Fruit fly (Drosophila melanogaster) whole organism, prepupa: ENCODE data around the gene HIPP1.

Experiments used
- Blimp-1 ChIP-seq: fragments of 200-800 bp; sonication (Bioruptor generic); optimal IDR thresholded peaks from 3 replicates; lab custom pipeline; 2017; ENCODE audit warnings: missing biosample characterization, missing genetic modification characterization, mild to moderate bottlenecking, moderate library complexity, missing genetic modification reagents
- CG11294 ChIP-seq: fragments of 200-800 bp; sonication (Bioruptor generic); IDR thresholded peaks from 2 replicates; pipeline ENCODE4 v1.3.6; 2022; ENCODE audit warnings: missing biosample characterization, missing genetic modification characterization
- CG11762 ChIP-seq: fragments of 200-800 bp; sonication (Bioruptor generic); optimal IDR thresholded peaks from 3 replicates; lab custom pipeline; 2016; ENCODE audit warnings: missing biosample characterization, missing genetic modification characterization; ENCODE audit not compliant: insufficient read depth
- CG11902 ChIP-seq: fragments of 200-800 bp; sonication (Bioruptor generic); optimal IDR thresholded peaks from 3 replicates; lab custom pipeline; 2016; ENCODE audit warnings: missing biosample characterization, missing genetic modification characterization
- CG15336 ChIP-seq: fragments of 200-800 bp; sonication (Bioruptor generic); IDR thresholded peaks from 2 replicates; pipeline ENCODE4 v1.3.6; 2022; ENCODE audit warnings: missing biosample characterization, missing genetic modification characterization
- CG1621 ChIP-seq: fragments of 200-800 bp; sonication (Bioruptor generic); optimal IDR thresholded peaks from 3 replicates; lab custom pipeline; 2018; ENCODE audit warnings: missing biosample characterization, mild to moderate bottlenecking, missing genetic modification characterization
- CG16779 ChIP-seq: fragments of 200-800 bp; sonication (Bioruptor generic); optimal IDR thresholded peaks from 3 replicates; lab custom pipeline; 2017; ENCODE audit warnings: missing biosample characterization, mild to moderate bottlenecking, missing genetic modification characterization
- CG3032 ChIP-seq: fragments of 200-800 bp; optimal IDR thresholded peaks from 2 replicates; lab custom pipeline; 2019; ENCODE audit warnings: missing biosample characterization, mild to moderate bottlenecking, missing genetic modification characterization, moderate library complexity
- CG31627 ChIP-seq: fragments of 200-800 bp; sonication (Bioruptor generic); optimal IDR thresholded peaks from 3 replicates; lab custom pipeline; 2016; ENCODE audit warnings: missing biosample characterization, missing genetic modification characterization
- CG32006 ChIP-seq: fragments of 200-800 bp; sonication (Bioruptor generic); optimal IDR thresholded peaks from 3 replicates; lab custom pipeline; 2017; ENCODE audit warnings: missing biosample characterization, mild to moderate bottlenecking, missing genetic modification characterization
- CG34406 ChIP-seq: fragments of 200-800 bp; sonication (Bioruptor generic); optimal IDR thresholded peaks from 3 replicates; lab custom pipeline; 2016; ENCODE audit warnings: missing biosample characterization, missing genetic modification characterization
- CG6163 ChIP-seq: fragments of 200-800 bp; sonication (Bioruptor generic); IDR thresholded peaks from 3 replicates; pipeline ENCODE4 v1.3.6; 2022; ENCODE audit warnings: missing biosample characterization, missing genetic modification characterization
- CG6276 ChIP-seq: fragments of 200-800 bp; sonication (Bioruptor generic); optimal IDR thresholded peaks from 2 replicates; lab custom pipeline; 2017; ENCODE audit warnings: missing biosample characterization, mild to moderate bottlenecking, missing genetic modification characterization
- CG6792 ChIP-seq: fragments of 200-800 bp; sonication (Bioruptor generic); optimal IDR thresholded peaks from 3 replicates; lab custom pipeline; 2016; ENCODE audit warnings: missing biosample characterization, missing genetic modification characterization
- CG6854 ChIP-seq: fragments of 200-800 bp; sonication (Bioruptor generic); optimal IDR thresholded peaks from 2 replicates; lab custom pipeline; 2017; ENCODE audit warnings: missing biosample characterization, mild to moderate bottlenecking, missing genetic modification characterization
- CG7368 ChIP-seq: fragments of 200-800 bp; sonication (Bioruptor generic); optimal IDR thresholded peaks from 3 replicates; lab custom pipeline; 2016; ENCODE audit warnings: missing biosample characterization, missing genetic modification characterization
- CG8319 ChIP-seq: fragments of 200-800 bp; sonication (Bioruptor generic); optimal IDR thresholded peaks from 3 replicates; lab custom pipeline; 2016; ENCODE audit warnings: missing biosample characterization, missing genetic modification characterization
- CG8632 ChIP-seq: fragments of 200-800 bp; sonication (Bioruptor generic); optimal IDR thresholded peaks from 3 replicates; lab custom pipeline; 2016; ENCODE audit warnings: missing biosample characterization, missing genetic modification characterization
- CG9139 ChIP-seq: fragments of 200-800 bp; sonication (Bioruptor generic); optimal IDR thresholded peaks from 3 replicates; lab custom pipeline; 2017; ENCODE audit warnings: missing biosample characterization, mild to moderate bottlenecking, missing genetic modification characterization
- Eip75B ChIP-seq: fragments of 200-800 bp; sonication (Bioruptor generic); optimal IDR thresholded peaks from 3 replicates; lab custom pipeline; 2016; ENCODE audit warnings: missing biosample characterization, missing genetic modification characterization
- Eip93F ChIP-seq: fragments of 200-800 bp; sonication (Bioruptor generic); optimal IDR thresholded peaks from 2 replicates; lab custom pipeline; 2016; ENCODE audit warnings: missing biosample characterization, mild to moderate bottlenecking, missing genetic modification characterization
- Ets21C ChIP-seq: fragments of 200-800 bp; sonication (Bioruptor generic); optimal IDR thresholded peaks from 3 replicates; lab custom pipeline; 2016; ENCODE audit warnings: missing biosample characterization, missing genetic modification characterization
- Gug ChIP-seq: fragments of 200-800 bp; sonication (Bioruptor generic); IDR thresholded peaks from 2 replicates; pipeline ENCODE4 v1.3.6; 2022; ENCODE audit warnings: missing biosample characterization, missing genetic modification characterization
- Lpt ChIP-seq: fragments of 200-800 bp; sonication (Bioruptor generic); optimal IDR thresholded peaks from 3 replicates; lab custom pipeline; 2016; ENCODE audit warnings: missing biosample characterization, missing genetic modification characterization
- OdsH ChIP-seq: fragments of 200-800 bp; sonication (Bioruptor generic); optimal IDR thresholded peaks from 3 replicates; lab custom pipeline; 2016; ENCODE audit warnings: missing biosample characterization, missing genetic modification characterization
- Smox ChIP-seq: fragments of 200-800 bp; sonication (Bioruptor generic); optimal IDR thresholded peaks from 3 replicates; lab custom pipeline; 2016; ENCODE audit warnings: missing biosample characterization, missing genetic modification characterization
- Sox14 ChIP-seq: fragments of 200-800 bp; sonication (Bioruptor generic); optimal IDR thresholded peaks from 3 replicates; lab custom pipeline; 2016; ENCODE audit warnings: missing biosample characterization, missing genetic modification characterization
- Sox15 ChIP-seq: fragments of 200-800 bp; sonication (Bioruptor generic); optimal IDR thresholded peaks from 3 replicates; lab custom pipeline; 2016; ENCODE audit warnings: missing biosample characterization, missing genetic modification characterization
- acj6 ChIP-seq: fragments of 200-800 bp; sonication (Bioruptor generic); optimal IDR thresholded peaks from 3 replicates; lab custom pipeline; 2016; ENCODE audit warnings: missing biosample characterization, missing genetic modification characterization
- dac ChIP-seq: fragments of 200-800 bp; sonication (Bioruptor generic); optimal IDR thresholded peaks from 2 replicates; lab custom pipeline; 2017; ENCODE audit warnings: missing biosample characterization, mild to moderate bottlenecking, missing genetic modification characterization
- dsx ChIP-seq: fragments of 200-800 bp; optimal IDR thresholded peaks from 3 replicates; lab custom pipeline; 2019; ENCODE audit warnings: missing biosample characterization, mild to moderate bottlenecking, missing genetic modification characterization, moderate library complexity; ENCODE audit not compliant: poor library complexity, severe bottlenecking
- esn ChIP-seq: fragments of 200-800 bp; sonication (Bioruptor generic); optimal IDR thresholded peaks from 2 replicates; lab custom pipeline; 2016; ENCODE audit warnings: missing biosample characterization, mild to moderate bottlenecking, missing genetic modification characterization, moderate library complexity
- fd59A ChIP-seq: fragments of 200-800 bp; sonication (Bioruptor generic); optimal IDR thresholded peaks from 2 replicates; lab custom pipeline; 2017; ENCODE audit warnings: missing biosample characterization, mild to moderate bottlenecking, missing genetic modification characterization, missing genetic modification reagents
- fd85E ChIP-seq: fragments of 200-800 bp; sonication (Bioruptor generic); optimal IDR thresholded peaks from 3 replicates; lab custom pipeline; 2016; ENCODE audit warnings: missing biosample characterization, missing genetic modification characterization
- fkh ChIP-seq: fragments of 200-800 bp; sonication (Bioruptor generic); optimal IDR thresholded peaks from 3 replicates; lab custom pipeline; 2017; ENCODE audit warnings: missing biosample characterization, mild to moderate bottlenecking, missing genetic modification characterization, moderate library complexity
- lz ChIP-seq: fragments of 200-800 bp; sonication (Bioruptor generic); optimal IDR thresholded peaks from 3 replicates; lab custom pipeline; 2016; ENCODE audit warnings: missing biosample characterization, missing genetic modification characterization
- net ChIP-seq: fragments of 200-800 bp; sonication (Bioruptor generic); optimal IDR thresholded peaks from 3 replicates; lab custom pipeline; 2016; ENCODE audit warnings: missing biosample characterization, missing genetic modification characterization
- pdm3 ChIP-seq: fragments of 200-800 bp; sonication (Bioruptor generic); optimal IDR thresholded peaks from 3 replicates; lab custom pipeline; 2016; ENCODE audit warnings: missing biosample characterization, missing genetic modification characterization
- salr ChIP-seq, 2 experiments: fragments of 200-800 bp; sonication (Bioruptor generic); optimal IDR thresholded peaks; 3 replicates each; lab custom pipeline; 2016 to 2018; ENCODE audit warnings: missing biosample characterization in 2 of 2, missing genetic modification characterization in 2 of 2, mild to moderate bottlenecking in 1 of 2
- topi ChIP-seq: fragments of 200-800 bp; sonication (Bioruptor generic); optimal IDR thresholded peaks from 3 replicates; lab custom pipeline; 2016; ENCODE audit warnings: missing biosample characterization, missing genetic modification characterization
- vri ChIP-seq: fragments of 200-800 bp; sonication (Bioruptor generic); optimal IDR thresholded peaks from 3 replicates; lab custom pipeline; 2016; ENCODE audit warnings: missing biosample characterization, mild to moderate bottlenecking, missing genetic modification characterization

The HIPP1 gene

DNA sequence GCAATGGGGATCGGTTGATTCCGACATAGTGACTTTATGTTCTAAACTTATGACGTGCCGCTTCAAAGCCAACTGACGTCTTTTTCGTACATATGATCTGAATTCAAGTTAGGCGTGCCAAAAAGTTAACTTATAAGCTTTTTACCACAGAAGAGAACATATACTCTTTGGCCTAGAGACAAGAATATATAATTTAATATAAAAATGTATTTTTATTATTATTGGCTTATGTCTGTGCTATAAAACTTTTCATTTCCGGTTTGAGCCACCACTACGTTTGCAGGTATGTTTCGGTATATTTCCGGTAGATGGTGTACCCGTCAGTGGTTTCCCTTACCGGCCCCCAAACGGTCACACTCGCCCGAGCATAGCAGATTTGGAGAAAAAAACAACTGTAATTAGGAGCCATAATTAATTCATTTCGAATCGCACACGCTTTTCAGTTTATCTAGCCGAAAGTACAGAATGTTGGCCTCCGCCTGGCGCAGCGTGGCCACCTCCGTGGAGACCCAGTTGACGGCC lies 11.1 kb upstream of the HIPP1 start, which contains the start of the genes CG3698 and tzn:
Gene CG3698, minus strand, starts transcription at position 51 of the 522 bp plus-strand sequence.
Gene tzn, plus strand, starts transcription at position 321 of the 522 bp plus-strand sequence.
- no peak for TF ChIP-seq fd85E (GFP tag; lab: Kevin White, UChicago)
- TF ChIP-seq CG16779 (tag; lab: Kevin White, UChicago): no peak
- peak; percentile 72 for TF ChIP-seq Sox15 (GFP tag; lab: Kevin White, UChicago)
- TF ChIP-seq lz (GFP tag; lab: Kevin White, UChicago): peak; percentile 86
- TF ChIP-seq Gug: peak; percentile 45
- TF ChIP-seq esn (GFP tag; lab: Kevin White, UChicago): peak; percentile 87
- TF ChIP-seq Smox: no peak
- no peak for TF ChIP-seq topi (GFP tag; lab: Kevin White, UChicago)
- peak; percentile 79 for TF ChIP-seq CG11902
- TF ChIP-seq salr (GFP tag; optimal IDR thresholded peaks at IDR 0.05; lab: Kevin White, UChicago): peak in 1 of 2 experiments; percentile 90
- TF ChIP-seq CG8632 (GFP tag; lab: Kevin White, UChicago): peak; percentile 73
- peak; percentile 64 for TF ChIP-seq fd59A (GFP tag; lab: Kevin White, UChicago)
- TF ChIP-seq Blimp-1 (GFP tag; lab: Kevin White, UChicago): peak; percentile 61
- TF ChIP-seq acj6 (GFP tag; lab: Kevin White, UChicago): peak; percentile 86
- TF ChIP-seq CG31627: peak; percentile 83
- TF ChIP-seq CG3032 (tag; lab: Kevin White, UChicago): peak; percentile 73
- TF ChIP-seq CG9139 (GFP tag; lab: Kevin White, UChicago): peak; percentile 71
- TF ChIP-seq CG8319 (GFP tag; lab: Kevin White, UChicago): peak; percentile 75
- TF ChIP-seq CG6163: peak; percentile 93
- TF ChIP-seq dac: peak; percentile 57
- TF ChIP-seq CG11762 (GFP tag; lab: Kevin White, UChicago): peak; percentile 49
- no peak for TF ChIP-seq CG6792 (GFP tag; lab: Kevin White, UChicago)
- peak; percentile 85 for TF ChIP-seq CG34406 (GFP tag; lab: Kevin White, UChicago)
- TF ChIP-seq CG11294 (GFP tag; lab: Robert Waterston, UW): peak; percentile 47
- no peak for TF ChIP-seq Ets21C (GFP tag; lab: Kevin White, UChicago)
- TF ChIP-seq Eip75B (GFP tag; lab: Kevin White, UChicago): no peak
- TF ChIP-seq CG6854: peak; percentile 92

DNA sequence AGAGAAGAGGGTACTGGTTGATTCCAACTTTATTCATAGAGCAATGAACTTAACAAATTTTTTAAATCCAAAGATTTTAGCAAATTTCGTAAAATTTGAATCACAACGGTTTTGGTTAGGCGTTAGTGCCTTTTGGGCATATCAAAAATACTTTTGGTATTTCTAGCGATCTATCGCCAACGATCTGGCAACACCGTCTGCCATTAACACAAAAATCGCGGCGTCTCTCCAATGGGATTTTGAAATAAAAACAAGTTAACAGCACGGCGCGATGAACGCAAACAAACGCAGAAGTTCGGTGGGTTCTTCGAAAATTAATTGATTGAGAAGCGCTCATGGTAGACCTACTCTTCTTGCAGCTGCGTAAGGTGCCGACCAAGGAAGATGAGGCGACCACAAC lies 9.3 kb upstream of the HIPP1 start, which contains the start of gene Spc105R:
Gene Spc105R, plus strand, starts transcription at position 203 of the 400 bp plus-strand sequence.
- no peak for TF ChIP-seq CG32006
- no peak for TF ChIP-seq CG7368 (GFP tag; lab: Kevin White, UChicago)
- no peak for TF ChIP-seq net
- no peak for TF ChIP-seq CG1621 (tag; lab: Kevin White, UChicago)
- no peak for TF ChIP-seq CG15336 (GFP tag; lab: Robert Waterston, UW)
- TF ChIP-seq CG6276: no peak
- TF ChIP-seq dsx (GFP tag; lab: Kevin White, UChicago): no peak
- no peak for TF ChIP-seq Smox
- TF ChIP-seq vri: no peak

DNA sequence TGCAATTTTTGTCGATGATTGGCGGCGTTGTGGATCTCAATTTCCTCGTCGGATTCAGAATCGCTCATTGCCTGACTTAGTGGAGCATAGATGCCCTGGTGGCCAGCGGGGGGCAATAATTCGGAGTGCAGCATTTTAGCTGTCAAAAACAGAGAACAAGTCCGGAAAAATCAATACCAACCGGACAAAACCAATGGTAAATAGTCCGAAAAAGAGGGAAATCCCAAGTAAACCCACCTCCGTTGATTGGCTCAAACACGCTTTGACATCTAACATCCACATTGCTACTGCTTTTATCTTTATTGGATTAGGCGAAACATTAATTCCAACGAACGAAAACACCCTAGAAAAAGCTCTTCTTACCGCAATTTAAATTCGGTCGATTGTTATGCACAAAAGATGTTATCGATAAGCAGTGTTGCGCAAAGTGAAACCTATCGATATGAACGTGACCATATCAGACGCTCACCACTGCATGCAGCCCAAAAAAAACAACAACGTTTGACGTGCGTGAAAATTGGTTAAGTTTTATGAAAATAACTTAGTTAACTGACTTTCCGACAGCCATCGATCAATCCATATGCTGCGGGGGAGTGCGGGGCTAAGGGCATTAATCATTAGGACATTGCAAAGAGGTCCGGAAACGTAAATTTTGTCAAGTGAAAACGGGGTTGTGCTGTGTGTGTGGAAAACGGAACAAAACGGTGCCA lies 6.4 kb downstream of the HIPP1 start, which contains the start of the genes CG3618 and Pka-R1:
Gene CG3618, minus strand, starts transcription at position 410 of the 710 bp plus-strand sequence.
Gene Pka-R1, plus strand, starts transcription at position 453 of the 710 bp plus-strand sequence.
- TF ChIP-seq esn (GFP tag; lab: Kevin White, UChicago) (peak; percentile 21), fkh (no peak), Sox14 (GFP tag; lab: Kevin White, UChicago) (no peak), Eip93F (GFP tag; lab: Kevin White, UChicago) (no peak), CG11294 (GFP tag; lab: Robert Waterston, UW) (no peak), CG31627 (peak; percentile 2), CG8632 (GFP tag; lab: Kevin White, UChicago) (no peak), OdsH (no peak), Lpt (GFP tag; lab: Kevin White, UChicago) (no peak), CG3032 (tag; lab: Kevin White, UChicago) (no peak), pdm3 (GFP tag; lab: Kevin White, UChicago) (no peak), Smox (no peak), fd59A (GFP tag; lab: Kevin White, UChicago) (no peak)
